Fruit fly (Drosophila melanogaster): ENCODE results near the gene CG14431.
A peak's percentile ranks its signal among the peaks of the same experiment; 100 is the strongest.

The CG14431 gene

dm6 chrX:7004101-7004700, 96.1 kb downstream of the CG14431 start:
- TF ChIP-seq CG8478 (optimal IDR thresholded peaks at IDR 0.05) (no peak), CTCF (optimal IDR thresholded peaks at IDR 0.05) (no peak)

- TF ChIP-seq CG8478 (optimal IDR thresholded peaks at IDR 0.05) (no peak), CTCF (optimal IDR thresholded peaks at IDR 0.05) (peak; percentile 60 to 72)
These were observed 97.4 kb downstream of the CG14431 start for dm6 chrX:7005444-7005843.

DNA sequence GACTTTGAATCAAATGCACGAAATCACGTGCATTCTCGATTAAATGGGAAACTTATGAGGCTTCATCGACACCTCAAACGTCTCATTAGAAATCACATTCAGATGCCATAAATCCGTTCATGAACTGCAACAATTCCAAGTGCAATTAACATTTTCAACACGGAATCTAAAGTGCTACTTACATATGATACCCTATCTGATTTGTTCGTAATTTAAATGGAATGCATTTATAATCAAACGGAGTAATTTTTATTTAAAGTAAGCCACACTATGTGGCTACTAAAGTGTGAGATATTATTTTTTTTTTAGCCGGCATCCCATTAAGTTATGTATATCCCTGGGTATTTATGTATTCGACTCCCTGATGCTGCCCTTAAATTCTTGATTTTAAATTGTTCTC, 99.6 kb downstream of the CG14431 start:
- TF ChIP-seq CG8478 (optimal IDR thresholded peaks at IDR 0.05) (no peak), CTCF (optimal IDR thresholded peaks at IDR 0.05) (no peak)

dm6 chrX:7008102-7009087, 100.3 kb downstream of the CG14431 start:
- TF ChIP-seq CG8478 (optimal IDR thresholded peaks at IDR 0.05): no peak
- TF ChIP-seq CTCF (optimal IDR thresholded peaks at IDR 0.05): no peak

dm6 chrX:7011063-7011743, 103.1 kb downstream of the CG14431 start, which contains the start of the genes cm, sloth1 and sloth2:
cm (minus strand) TSS chrX:7011145.
sloth1 (plus strand) TSS chrX:7011357.
sloth2 (plus strand) TSS chrX:7011357.
- TF ChIP-seq CTCF (optimal IDR thresholded peaks at IDR 0.05) (no peak), CG8478 (optimal IDR thresholded peaks at IDR 0.05) (no peak)

DNA sequence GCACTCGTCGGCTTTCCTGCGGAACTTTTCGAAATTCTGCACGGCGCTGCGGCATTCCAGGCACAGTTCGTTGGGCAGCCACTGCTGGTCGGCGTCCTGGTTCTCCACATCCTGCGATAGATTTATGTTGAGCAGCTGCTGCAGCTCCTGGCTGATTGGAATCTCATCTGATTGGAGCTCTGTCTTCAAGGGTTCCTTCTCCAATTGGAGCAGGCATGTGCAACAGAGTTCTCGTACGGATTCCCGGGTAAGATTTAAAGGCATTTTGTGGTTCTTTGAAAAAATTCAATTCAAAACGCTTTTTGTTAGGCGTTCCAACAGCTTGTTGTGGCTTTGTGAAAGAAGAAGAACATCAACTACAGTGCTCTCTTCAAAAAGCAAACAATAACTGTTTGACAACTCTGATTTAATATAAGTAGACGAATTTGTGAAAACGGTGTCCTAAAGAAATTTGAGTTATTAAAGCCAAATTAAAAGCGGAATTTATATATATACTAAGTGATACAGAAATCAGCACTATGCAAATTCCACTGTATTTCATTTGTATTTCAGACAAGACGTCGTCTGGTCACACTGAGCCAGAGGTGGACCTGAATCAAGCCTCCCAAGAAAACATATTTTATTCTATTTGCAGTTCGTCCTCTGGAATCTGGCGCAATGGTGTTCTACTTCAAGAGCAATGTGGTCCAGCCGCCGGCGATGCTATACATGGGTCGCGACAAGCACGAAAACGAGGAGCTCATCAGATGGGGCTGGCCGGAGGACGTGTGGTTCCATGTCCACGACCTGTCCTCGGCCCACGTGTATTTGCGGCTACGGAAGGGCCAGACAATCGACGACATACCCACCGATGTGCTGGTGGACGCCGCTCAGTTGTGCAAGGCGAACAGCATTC, 105.5 kb downstream of the CG14431 start, which contains the start of the genes CG3032 and CG4593:
Gene CG3032 (minus strand): TSS at position 562 of the 895 bp plus-strand sequence.
Gene CG4593 (plus strand): TSS at position 568 of the 895 bp plus-strand sequence.
- TF ChIP-seq CG8478 (optimal IDR thresholded peaks at IDR 0.05) (no peak), CTCF (optimal IDR thresholded peaks at IDR 0.05) (no peak)

dm6 chrX:7014931-7015428, 106.9 kb downstream of the CG14431 start:
- TF ChIP-seq CTCF (optimal IDR thresholded peaks at IDR 0.05) (peak; percentile 93 to 94), CG8478 (optimal IDR thresholded peaks at IDR 0.05) (no peak)
